Worm (Caenorhabditis elegans) whole organism, young adult: ENCODE results near the gene C07H6.9.
A peak's percentile ranks its signal among the peaks of the same experiment; 100 is the strongest.

Experiments used
- B0019.2 ChIP-seq: fragments of 200-800 bp; sonication (Bioruptor generic); conservative IDR thresholded peaks from 2 replicates; pipeline ENCODE4 v1.3.6; 2022; ENCODE audit warnings: missing genetic modification reagents, missing genetic modification characterization, missing compliant biosample characterization
- K12H6.12 ChIP-seq: fragments of 200-800 bp; sonication (Bioruptor generic); optimal IDR thresholded peaks from 2 replicates; lab custom pipeline; 2018; ENCODE audit warnings: mild to moderate bottlenecking, missing genetic modification characterization, missing compliant biosample characterization
- Y53F4B.3 ChIP-seq: fragments of 200-800 bp; sonication (Bioruptor generic); IDR thresholded peaks from 2 replicates; pipeline ENCODE4 v1.3.6; 2022; ENCODE audit warnings: missing genetic modification reagents, missing genetic modification characterization, missing compliant biosample characterization
- aptf-3 ChIP-seq: fragments of 200-800 bp; sonication (Bioruptor generic); IDR thresholded peaks from 2 replicates; pipeline ENCODE4 v1.3.6; 2022; ENCODE audit warnings: missing genetic modification characterization, missing compliant biosample characterization
- bed-2 ChIP-seq: fragments of 200-800 bp; sonication (Bioruptor generic); IDR thresholded peaks from 2 replicates; pipeline ENCODE4 v1.3.6; 2022; ENCODE audit warnings: missing genetic modification reagents, missing genetic modification characterization, missing compliant biosample characterization
- dox-1 ChIP-seq: fragments of 200-800 bp; sonication (Bioruptor generic); IDR thresholded peaks from 2 replicates; pipeline ENCODE4 v1.3.6; 2022; ENCODE audit warnings: missing genetic modification reagents, missing genetic modification characterization, missing compliant biosample characterization
- egrh-3 ChIP-seq: fragments of 200-800 bp; sonication (Bioruptor generic); IDR thresholded peaks from 2 replicates; pipeline ENCODE4 v1.3.6; 2022; ENCODE audit warnings: missing genetic modification reagents, missing genetic modification characterization, missing compliant biosample characterization
- hmg-20 ChIP-seq: fragments of 200-800 bp; sonication (Bioruptor generic); IDR thresholded peaks from 2 replicates; pipeline ENCODE4 v1.3.6; 2022; ENCODE audit warnings: missing genetic modification reagents, missing genetic modification characterization, missing compliant biosample characterization
- lsy-27 ChIP-seq: sonication (generic microtip); optimal IDR thresholded peaks from 2 replicates; lab custom pipeline; 2017; ENCODE audit warnings: missing genetic modification characterization, mild to moderate bottlenecking, missing compliant biosample characterization, antibody characterized with exemption, missing genotype, borderline replicate concordance; ENCODE audit not compliant: insufficient read depth
- madf-8 ChIP-seq: fragments of 200-800 bp; sonication (Bioruptor generic); conservative IDR thresholded peaks from 2 replicates; pipeline ENCODE4 v1.3.6; 2022; ENCODE audit warnings: missing genetic modification reagents, missing genetic modification characterization, missing compliant biosample characterization
- rpc-1 ChIP-seq, 2 experiments: fragments of 150-350 bp in 1 of 2; sonication (generic microtip) in 1 of 2; optimal IDR thresholded peaks; 2 replicates each; lab custom pipeline; 2014 to 2018; ENCODE audit warnings: missing biosample characterization in 1 of 2, missing genetic modification characterization in 1 of 2, missing genetic modification reagents in 1 of 2, missing genotype in 1 of 2
- snpc-4 ChIP-seq, 5 experiments: fragments of 150-350 bp in 1 of 5; sonication (generic microtip) in 4 of 5; optimal IDR thresholded peaks; 2 replicates each; lab custom pipeline; 2014 to 2018; ENCODE audit warnings: missing genetic modification characterization in 5 of 5, missing biosample characterization in 3 of 5, antibody characterized with exemption in 2 of 5, mild to moderate bottlenecking in 2 of 5, missing compliant biosample characterization in 2 of 5, missing genotype in 2 of 5, moderate library complexity in 2 of 5, missing genetic modification reagents in 1 of 5
- ztf-18 ChIP-seq: sonication (generic microtip); optimal IDR thresholded peaks from 2 replicates; lab custom pipeline; 2016; ENCODE audit warnings: missing genotype, mild to moderate bottlenecking, missing genetic modification characterization, missing compliant biosample characterization
- ztf-6 ChIP-seq: fragments of 200-800 bp; sonication (Bioruptor generic); IDR thresholded peaks from 2 replicates; pipeline ENCODE4 v1.3.6; 2022; ENCODE audit warnings: missing genetic modification reagents, missing genetic modification characterization, missing compliant biosample characterization

DNA sequence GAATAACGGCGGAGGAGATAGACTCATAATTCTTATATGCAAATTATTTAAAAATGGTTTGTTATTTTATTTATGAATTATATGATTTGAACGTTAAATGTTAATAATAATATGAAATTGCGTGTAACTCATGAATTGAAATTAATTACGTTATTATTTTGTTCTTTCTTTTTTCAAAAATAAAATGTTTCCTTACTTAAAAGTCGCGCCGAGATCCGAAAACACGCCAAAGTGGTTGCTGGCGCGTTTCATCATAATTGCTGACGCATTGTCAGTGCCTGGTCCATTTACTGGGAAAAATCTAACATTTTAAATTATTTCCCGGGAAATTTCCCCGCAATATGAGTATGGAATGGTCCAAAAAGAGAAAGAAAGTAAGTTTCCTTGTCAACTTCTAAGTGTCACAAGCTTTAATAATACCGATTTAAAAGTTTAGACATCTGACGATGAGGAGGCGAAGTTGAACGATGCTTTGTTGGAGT lies at the start of gene C07H6.9, which contains the start of gene sap-140:
- TF ChIP-seq lsy-27 (tag; lab: Kevin White, UChicago) (no peak), K12H6.12 (tag; lab: Kevin White, UChicago) (no peak), rpc-1 (optimal IDR thresholded peaks at IDR 0.05; lab: Kevin White, UChicago) (no peak), rpc-1 (tag; optimal IDR thresholded peaks at IDR 0.05; lab: Kevin White, UChicago) (no peak), dox-1 (GFP tag; lab: Robert Waterston, UW) (peak; percentile 83), aptf-3 (GFP tag; lab: Robert Waterston, UW) (no peak), madf-8 (GFP tag; lab: Robert Waterston, UW) (no peak), ztf-18 (tag; lab: Kevin White, UChicago) (peak; percentile 95), hmg-20 (GFP tag; lab: Robert Waterston, UW) (no peak), egrh-3 (GFP tag; lab: Robert Waterston, UW) (no peak), ztf-6 (no peak), B0019.2 (no peak), Y53F4B.3 (GFP tag; lab: Robert Waterston, UW) (no peak), bed-2 (GFP tag; lab: Robert Waterston, UW) (no peak), snpc-4 (GFP tag; optimal IDR thresholded peaks at IDR 0.05; lab: Kevin White, UChicago) (no peak), snpc-4 (tag; optimal IDR thresholded peaks at IDR 0.05; lab: Kevin White, UChicago) (peak in 2 of 4 experiments; percentile 30 to 67)
